Worm (Caenorhabditis elegans): Measurements from ENCODE around the gene hlh-27.

DNA sequence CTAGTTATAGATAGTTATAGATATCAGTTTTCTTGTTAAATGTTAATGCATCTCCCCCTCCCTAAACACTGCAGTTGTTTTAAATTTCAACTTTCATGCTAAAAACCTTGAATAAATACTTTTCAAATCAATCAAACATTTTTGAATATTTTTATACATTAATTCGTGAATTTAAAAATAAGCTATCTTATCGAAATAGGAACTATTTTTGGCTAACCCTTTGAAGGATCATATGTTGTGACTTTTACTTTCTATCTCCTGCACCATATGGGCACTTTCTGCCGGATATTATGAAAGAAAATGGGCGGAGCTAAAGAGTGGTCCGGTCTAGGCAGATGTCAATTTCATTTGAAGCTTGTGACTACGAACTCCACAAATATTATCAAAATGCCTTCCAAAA lies 17.4 kb downstream of the hlh-27 start, which contains the start of gene ZK177.11:
- TF ChIP-seq nhr-28 (tag; optimal IDR thresholded peaks at IDR 0.05) (no peak), egl-27 (tag; optimal IDR thresholded peaks at IDR 0.05) (no peak), ceh-28 (tag; optimal IDR thresholded peaks at IDR 0.05) (no peak), unc-62 (GFP tag; optimal IDR thresholded peaks at IDR 0.05) (no peak), lin-39 (tag; optimal IDR thresholded peaks at IDR 0.05) (no peak), elt-2 (tag; optimal IDR thresholded peaks at IDR 0.05) (no peak), ama-1 (optimal IDR thresholded peaks at IDR 0.05) (no peak), ztf-11 (tag; optimal IDR thresholded peaks at IDR 0.05) (no peak), eor-1 (tag; optimal IDR thresholded peaks at IDR 0.05) (no peak), pqm-1 (tag; optimal IDR thresholded peaks at IDR 0.05) (no peak)

Measured in whole organism, L3 larva.